Fruit fly (Drosophila melanogaster) whole organism: ENCODE results near the gene scrib.

Experiments used
- CG8478 ChIP-seq: fragments of >200 bp; optimal IDR thresholded peaks from 2 replicates; lab custom pipeline; 2018; ENCODE audit warnings: inconsistent platforms
- Dll ChIP-seq: fragments of >200 bp; optimal IDR thresholded peaks from 2 replicates; lab custom pipeline; 2017
- EcR ChIP-seq, 2 experiments: fragments of >200 bp; optimal IDR thresholded peaks; 2 replicates each; lab custom pipeline; 2017; ENCODE audit warnings: missing biosample characterization in 2 of 2, missing genetic modification characterization in 2 of 2, missing genetic modification reagents in 2 of 2
- pan ChIP-seq: fragments of >200 bp; optimal IDR thresholded peaks from 2 replicates; lab custom pipeline; 2017
- psq ChIP-seq: fragments of >200 bp; optimal IDR thresholded peaks from 2 replicates; lab custom pipeline; 2017
- usp ChIP-seq: fragments of >200 bp; optimal IDR thresholded peaks from 2 replicates; lab custom pipeline; 2017; ENCODE audit warnings: missing biosample characterization, missing genetic modification characterization, mixed read lengths

dm6 chr3R:26534805-26535416, 1.2 kb upstream of the scrib start, which contains the start of gene plum:
- no peak for TF ChIP-seq psq
- TF ChIP-seq EcR (GFP tag; optimal IDR thresholded peaks at IDR 0.05; lab: Kevin White, UChicago) = no peak
- TF ChIP-seq pan (lab: Kevin White, UChicago) = no peak
- TF ChIP-seq CG8478 (lab: Kevin White, UChicago) = no peak
- TF ChIP-seq Dll = no peak
- no peak for TF ChIP-seq usp
